Worm (Caenorhabditis elegans) whole organism, mixed stage, embryonic: ENCODE data around the gene best-5.

Experiments
- blmp-1 ChIP-seq: fragments of 150-350 bp; optimal IDR thresholded peaks from 2 replicates; lab custom pipeline; 2014; ENCODE audit warnings: missing biosample characterization, missing genetic modification characterization
- flh-1 ChIP-seq: fragments of 200-800 bp; sonication (Bioruptor generic); optimal IDR thresholded peaks from 2 replicates; lab custom pipeline; 2018; ENCODE audit warnings: mild to moderate bottlenecking, missing genetic modification characterization, moderate library complexity, missing compliant biosample characterization
- mab-5 ChIP-seq: fragments of 150-350 bp; optimal IDR thresholded peaks from 2 replicates; lab custom pipeline; 2014; ENCODE audit warnings: missing biosample characterization, missing genetic modification characterization
- nhr-12 ChIP-seq: fragments of 150-350 bp; optimal IDR thresholded peaks from 2 replicates; lab custom pipeline; 2014; ENCODE audit warnings: missing biosample characterization, missing genetic modification characterization
- nhr-237 ChIP-seq: fragments of 150-350 bp; optimal IDR thresholded peaks from 2 replicates; lab custom pipeline; 2014; ENCODE audit warnings: missing biosample characterization, missing genetic modification characterization
- snpc-4 ChIP-seq: fragments of 150-350 bp; optimal IDR thresholded peaks from 2 replicates; lab custom pipeline; 2014; ENCODE audit warnings: missing biosample characterization, missing genetic modification characterization
- sptf-1 ChIP-seq: sonication (generic microtip); optimal IDR thresholded peaks from 2 replicates; lab custom pipeline; 2017; ENCODE audit warnings: mild to moderate bottlenecking, missing genetic modification characterization, moderate library complexity, missing compliant biosample characterization
- unc-62 ChIP-seq: fragments of 150-350 bp; optimal IDR thresholded peaks from 2 replicates; lab custom pipeline; 2014; ENCODE audit warnings: missing biosample characterization, missing genetic modification reagents, missing genetic modification characterization

- no peak for TF ChIP-seq blmp-1 (tag; lab: Kevin White, UChicago)
- TF ChIP-seq flh-1 (GFP tag; lab: Kevin White, UChicago) = no peak
- no peak for TF ChIP-seq snpc-4
- TF ChIP-seq unc-62 (GFP tag; lab: Kevin White, UChicago) = peak; percentile 4
- TF ChIP-seq sptf-1 = no peak
- no peak for TF ChIP-seq mab-5 (tag; lab: Kevin White, UChicago)
- TF ChIP-seq nhr-12 (tag; lab: Kevin White, UChicago) = no peak
- TF ChIP-seq nhr-237 = no peak
Measured at ce11 chrIII:9698635-9699396, 8.8 kb upstream of the best-5 start.
